Worm (Caenorhabditis elegans): ENCODE data around the gene col-177.

DNA sequence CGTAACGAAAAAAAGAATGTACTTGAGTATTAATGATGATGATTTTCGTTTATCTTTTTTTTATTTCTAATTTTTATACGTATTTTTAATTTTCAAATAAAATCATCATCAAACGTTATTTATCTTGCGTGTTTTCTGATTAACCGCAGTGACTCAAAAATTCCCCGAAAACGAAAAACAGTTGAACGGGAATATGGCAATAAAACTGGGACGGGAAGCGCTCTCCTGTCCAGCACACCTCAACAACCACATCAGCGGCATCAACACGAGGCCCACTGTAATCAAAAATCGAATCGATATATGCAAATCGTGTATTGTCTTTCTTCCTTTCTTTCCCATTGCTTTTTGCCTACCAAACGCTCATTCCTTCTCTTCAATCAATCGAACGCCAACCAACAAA is 42.5 kb downstream of the col-177 start, which contains the start of gene K09C8.2:
- TF ChIP-seq T26A8.4 (GFP tag; IDR thresholded peaks at IDR 0.05), result no peak
- no peak for TF ChIP-seq ztf-11 (tag; optimal IDR thresholded peaks at IDR 0.05)
- no peak for TF ChIP-seq unc-39 (tag; optimal IDR thresholded peaks at IDR 0.05)
- no peak for TF ChIP-seq snpc-1.2 (GFP tag; IDR thresholded peaks at IDR 0.05)
- TF ChIP-seq daf-12 (tag; optimal IDR thresholded peaks at IDR 0.05), result no peak

Measured in whole organism, L4 larva.